Worm (Caenorhabditis elegans) whole organism, early embryonic: Measurements from ENCODE around the gene islo-1.

Source experiments
- tbx-11 ChIP-seq: fragments of 200-800 bp; sonication (Bioruptor generic); IDR thresholded peaks from 2 replicates; pipeline ENCODE4 v1.3.6; 2022; ENCODE audit warnings: missing genetic modification characterization, missing compliant biosample characterization
- tra-4 ChIP-seq: sonication (generic microtip); optimal IDR thresholded peaks from 2 replicates; lab custom pipeline; 2017; ENCODE audit warnings: missing genetic modification characterization, missing compliant biosample characterization

DNA sequence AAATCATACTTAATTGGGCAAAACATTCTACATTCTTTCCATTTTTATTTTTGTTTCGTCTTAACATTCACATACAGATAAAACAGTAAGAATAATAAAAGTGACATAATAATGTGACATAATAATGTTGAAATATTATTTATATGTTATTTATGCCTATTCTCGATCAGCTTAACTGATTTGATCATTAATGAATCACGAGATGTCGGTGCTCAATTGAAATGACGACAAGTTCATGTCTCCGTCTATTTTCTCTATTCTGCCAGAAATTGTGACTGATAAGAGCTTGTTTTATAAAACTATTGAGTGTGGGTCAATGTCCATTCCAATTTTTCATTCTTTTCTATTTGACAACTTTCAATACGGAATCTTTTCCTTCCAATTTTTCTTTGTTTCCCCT, 15.5 kb downstream of the islo-1 start:
- no peak for TF ChIP-seq tbx-11
- no peak for TF ChIP-seq tra-4 (tag; lab: Kevin White, UChicago)
